Worm (Caenorhabditis elegans): ENCODE data around the gene spr-3.

spr-3 gene

DNA sequence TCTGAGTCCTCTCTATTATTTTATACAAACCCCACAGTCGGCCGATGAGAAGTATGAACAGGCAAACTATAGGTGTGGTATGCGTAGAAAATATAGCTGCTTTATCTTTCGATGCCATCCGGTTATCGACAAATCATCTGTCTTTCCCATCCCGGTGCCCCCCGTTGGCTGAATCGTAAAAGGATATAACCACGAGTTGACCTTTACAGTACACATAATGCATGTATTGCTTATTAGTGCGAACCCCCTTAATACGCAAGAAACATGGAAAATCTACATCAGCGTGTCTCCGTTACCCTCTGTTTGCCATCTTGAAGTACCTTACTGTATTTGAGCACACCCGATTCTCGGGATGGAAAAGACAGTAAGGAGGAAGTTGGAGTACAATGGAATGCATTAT is 35.0 kb downstream of the spr-3 start:
- TF ChIP-seq fos-1 (tag; optimal IDR thresholded peaks at IDR 0.05) (no peak), skn-1 (tag; optimal IDR thresholded peaks at IDR 0.05) (no peak), nhr-129 (tag; optimal IDR thresholded peaks at IDR 0.05) (no peak), lin-39 (tag; optimal IDR thresholded peaks at IDR 0.05) (no peak), ZK546.5 (tag; optimal IDR thresholded peaks at IDR 0.05) (no peak), ztf-4 (tag; optimal IDR thresholded peaks at IDR 0.05) (no peak), nhr-23 (tag; optimal IDR thresholded peaks at IDR 0.05) (no peak), gmeb-1 (tag; optimal IDR thresholded peaks at IDR 0.05) (no peak), Y55F3AM.14 (GFP tag; optimal IDR thresholded peaks at IDR 0.05) (no peak), zag-1 (tag; optimal IDR thresholded peaks at IDR 0.05) (no peak), peb-1 (tag; optimal IDR thresholded peaks at IDR 0.05) (no peak), aly-2 (tag; optimal IDR thresholded peaks at IDR 0.05) (no peak), ztf-1 (GFP tag; conservative IDR thresholded peaks at IDR 0.05) (no peak), unc-39 (tag; optimal IDR thresholded peaks at IDR 0.05) (no peak)

DNA sequence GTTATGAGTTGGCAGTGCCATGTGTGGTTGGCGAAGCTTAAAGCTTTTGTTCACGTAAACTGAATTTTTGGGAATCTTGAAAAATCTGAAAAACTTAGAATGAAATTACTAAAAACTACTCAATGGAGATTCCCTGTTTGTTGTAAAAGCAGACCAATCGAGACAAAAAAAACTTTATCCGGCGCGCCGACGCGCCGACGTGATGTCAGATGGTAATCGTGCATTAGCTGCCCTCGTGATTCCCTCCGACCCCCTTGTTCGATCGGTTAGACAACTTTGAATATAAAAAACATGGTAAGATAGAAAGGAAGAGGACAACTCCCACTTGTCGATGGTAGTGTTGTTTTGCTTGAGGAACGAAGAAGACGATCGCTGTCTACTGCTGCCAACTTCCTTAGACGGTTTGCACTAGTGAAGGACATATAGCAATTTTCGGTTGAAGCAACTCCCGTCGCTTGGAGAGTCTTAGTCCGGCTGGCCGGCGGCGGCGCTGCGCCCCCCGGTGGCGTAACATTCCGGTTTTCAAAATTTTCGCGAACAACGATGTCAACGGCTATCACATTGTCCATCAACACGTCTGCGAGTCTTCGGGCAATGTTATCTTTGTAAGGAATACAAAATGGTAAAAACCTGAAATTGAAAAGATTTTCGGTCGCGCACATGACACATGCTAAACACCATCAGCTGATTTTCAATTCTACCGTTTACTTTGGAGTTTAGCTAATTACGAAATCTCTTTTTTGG is 36.1 kb downstream of the spr-3 start, which contains the start of gene C07A12.18:
C07A12.18 (minus strand) TSS at position 51 of the 744 bp plus-strand sequence.
- TF ChIP-seq nhr-23 (tag; optimal IDR thresholded peaks at IDR 0.05) (no peak), nhr-129 (tag; optimal IDR thresholded peaks at IDR 0.05) (peak; percentile 1), nhr-25 (tag; optimal IDR thresholded peaks at IDR 0.05) (peak; percentile 3)

DNA sequence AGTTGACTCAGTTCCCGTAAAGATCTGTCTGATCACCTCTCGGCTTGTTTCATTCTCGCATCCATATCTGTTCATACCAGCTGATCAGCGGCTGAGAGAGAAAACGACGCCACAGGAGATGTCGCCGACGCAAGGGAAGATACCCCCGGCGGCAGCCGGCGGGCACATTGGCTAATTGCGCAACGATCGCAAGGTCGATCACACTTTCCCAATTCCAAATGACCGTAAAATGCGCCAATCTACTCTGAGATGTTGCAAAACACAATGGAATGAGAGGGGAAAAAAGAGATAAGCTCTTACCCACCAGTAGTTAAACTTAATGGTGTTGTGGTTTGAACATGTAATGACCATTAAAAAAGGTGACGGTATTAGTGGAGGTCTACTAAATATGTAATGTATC is 37.1 kb downstream of the spr-3 start:
- TF ChIP-seq blmp-1 (tag; optimal IDR thresholded peaks at IDR 0.05; ENCODE audit: insufficient read depth) (peak; percentile 16), unc-55 (GFP tag; optimal IDR thresholded peaks at IDR 0.05) (no peak), ceh-82 (tag; optimal IDR thresholded peaks at IDR 0.05) (no peak), ceh-16 (tag; optimal IDR thresholded peaks at IDR 0.05) (peak; percentile 64), F13H6.1 (tag; optimal IDR thresholded peaks at IDR 0.05) (no peak), nhr-129 (tag; optimal IDR thresholded peaks at IDR 0.05) (peak; percentile 47), nhr-10 (tag; optimal IDR thresholded peaks at IDR 0.05) (no peak), sma-9 (GFP tag; optimal IDR thresholded peaks at IDR 0.05) (peak; percentile 28), sma-9 (tag; optimal IDR thresholded peaks at IDR 0.05) (no peak), peb-1 (tag; optimal IDR thresholded peaks at IDR 0.05) (no peak), lin-39 (tag; optimal IDR thresholded peaks at IDR 0.05) (no peak), nhr-23 (tag; optimal IDR thresholded peaks at IDR 0.05) (no peak), ama-1 (optimal IDR thresholded peaks at IDR 0.05) (no peak), gmeb-1 (tag; optimal IDR thresholded peaks at IDR 0.05) (no peak), nhr-237 (tag; optimal IDR thresholded peaks at IDR 0.05) (no peak), nhr-25 (tag; optimal IDR thresholded peaks at IDR 0.05) (peak; percentile 60), mbf-1 (tag; optimal IDR thresholded peaks at IDR 0.05) (no peak), zag-1 (tag; optimal IDR thresholded peaks at IDR 0.05) (no peak), fos-1 (tag; optimal IDR thresholded peaks at IDR 0.05) (no peak), lin-11 (tag; optimal IDR thresholded peaks at IDR 0.05) (no peak), nhr-21 (tag; optimal IDR thresholded peaks at IDR 0.05) (peak; percentile 13), ztf-1 (GFP tag; conservative IDR thresholded peaks at IDR 0.05) (no peak), egl-27 (tag; optimal IDR thresholded peaks at IDR 0.05) (peak; percentile 46), sem-4 (tag; optimal IDR thresholded peaks at IDR 0.05) (peak; percentile 57)

DNA sequence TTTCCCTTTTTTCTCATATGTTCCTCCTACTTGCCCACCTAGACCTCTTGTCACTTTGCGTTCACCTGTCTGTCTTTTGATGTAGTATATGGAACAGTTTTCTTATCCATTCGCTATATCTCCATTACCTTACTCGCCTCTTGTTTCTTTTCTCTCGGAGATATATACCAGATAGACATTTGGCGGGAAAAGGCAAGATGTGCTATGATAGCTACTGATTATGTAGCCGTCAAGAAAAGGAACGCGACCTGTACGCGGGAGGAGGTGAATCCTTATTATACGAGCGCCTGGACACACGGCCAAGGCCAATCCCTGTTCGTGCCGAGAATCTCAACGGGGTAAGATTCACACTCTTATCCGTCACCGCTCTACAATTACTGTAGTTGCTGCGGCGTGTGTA is 39.1 kb downstream of the spr-3 start:
- TF ChIP-seq F13H6.1 (tag; optimal IDR thresholded peaks at IDR 0.05) (no peak), sma-9 (GFP tag; optimal IDR thresholded peaks at IDR 0.05) (peak; percentile 8), sma-9 (tag; optimal IDR thresholded peaks at IDR 0.05) (no peak), nhr-11 (tag; optimal IDR thresholded peaks at IDR 0.05) (no peak)

DNA sequence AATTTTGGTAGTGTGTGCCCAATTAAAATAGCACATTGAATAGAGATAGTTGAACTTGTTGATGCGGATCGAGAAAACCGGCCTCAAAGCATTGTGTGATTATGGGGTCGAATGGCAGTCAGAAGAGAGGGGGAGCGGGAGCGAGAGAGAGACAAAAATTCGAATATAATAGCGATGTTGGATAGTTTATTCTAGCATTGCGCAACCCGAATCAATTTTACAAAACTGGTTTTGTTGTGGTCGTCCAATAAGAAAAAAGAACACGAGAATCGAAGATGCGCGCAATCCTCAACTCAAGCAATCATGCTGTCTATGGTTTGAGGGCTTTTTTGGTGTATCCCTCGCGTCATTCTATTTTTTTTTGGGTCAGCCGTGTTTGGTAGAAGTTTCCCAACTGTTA is 39.6 kb downstream of the spr-3 start:
- TF ChIP-seq unc-55 (GFP tag; optimal IDR thresholded peaks at IDR 0.05) (no peak), nhr-21 (tag; optimal IDR thresholded peaks at IDR 0.05) (no peak), nhr-129 (tag; optimal IDR thresholded peaks at IDR 0.05) (peak; percentile 16), sma-9 (GFP tag; optimal IDR thresholded peaks at IDR 0.05) (peak; percentile 6), sma-9 (tag; optimal IDR thresholded peaks at IDR 0.05) (no peak), F13H6.1 (tag; optimal IDR thresholded peaks at IDR 0.05) (peak; percentile 17)

DNA sequence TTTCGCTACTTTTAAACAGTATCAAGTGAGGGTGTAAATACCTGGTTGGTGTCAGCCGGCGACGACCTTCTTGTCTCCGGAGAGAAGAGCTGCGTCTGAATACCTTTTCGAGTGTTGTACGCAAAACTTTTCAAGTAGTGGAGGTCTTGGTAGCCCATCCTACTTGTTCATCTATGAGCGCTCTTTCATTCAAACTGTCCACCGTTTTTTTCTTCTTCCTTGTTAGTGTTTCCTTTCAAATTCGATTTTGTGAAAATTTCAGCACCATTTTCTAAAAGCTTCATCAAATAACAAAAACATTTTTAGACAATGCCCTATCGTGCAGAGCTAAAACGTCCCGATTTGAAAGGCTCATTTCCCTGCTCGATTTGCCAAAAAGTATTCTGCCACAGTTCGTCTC is 40.5 kb downstream of the spr-3 start, which contains the start of gene ham-2:
ham-2 (plus strand) TSS at position 301 of the 400 bp plus-strand sequence.
- TF ChIP-seq ama-1 (optimal IDR thresholded peaks at IDR 0.05) (no peak), blmp-1 (tag; optimal IDR thresholded peaks at IDR 0.05; ENCODE audit: insufficient read depth) (no peak), unc-39 (tag; optimal IDR thresholded peaks at IDR 0.05) (no peak), skn-1 (tag; optimal IDR thresholded peaks at IDR 0.05) (no peak), ztf-11 (tag; optimal IDR thresholded peaks at IDR 0.05) (no peak), mab-5 (tag; optimal IDR thresholded peaks at IDR 0.05) (no peak), nhr-11 (tag; optimal IDR thresholded peaks at IDR 0.05) (no peak)
